Fruit fly (Drosophila melanogaster): ENCODE measurements around the gene regucalcin.

The regucalcin gene

dm6 chrX:12004395-12004768 lies 7.8 kb upstream of the regucalcin start (continued):
- TF ChIP-seq Ets96B (tag; optimal IDR thresholded peaks at IDR 0.05) (peak; percentile 46), CG8319 (GFP tag; optimal IDR thresholded peaks at IDR 0.05) (peak; percentile 43), Eip78C (GFP tag) (peak; percentile 88), Met (GFP tag; optimal IDR thresholded peaks at IDR 0.05) (peak; percentile 27), spab (GFP tag; optimal IDR thresholded peaks at IDR 0.05) (peak; percentile 75), pdm3 (GFP tag; optimal IDR thresholded peaks at IDR 0.05) (no peak), CG31627 (GFP tag; optimal IDR thresholded peaks at IDR 0.05) (peak; percentile 51), ss (GFP tag; optimal IDR thresholded peaks at IDR 0.05) (peak; percentile 55 to 56), CG10669 (GFP tag; optimal IDR thresholded peaks at IDR 0.05) (peak; percentile 71), Gug (GFP tag; IDR thresholded peaks at IDR 0.05) (peak; percentile 38; the same call in 1 of the 2 replicates), fd85E (GFP tag; optimal IDR thresholded peaks at IDR 0.05) (no peak), eg (GFP tag; IDR thresholded peaks at IDR 0.05) (peak; percentile 55; the same call in 2 of the 3 replicates), lz (GFP tag; optimal IDR thresholded peaks at IDR 0.05) (peak; percentile 16), Lpt (GFP tag; optimal IDR thresholded peaks at IDR 0.05) (peak; percentile 24), Ets21C (GFP tag; optimal IDR thresholded peaks at IDR 0.05) (no peak), esn (GFP tag; optimal IDR thresholded peaks at IDR 0.05) (peak; percentile 68), Hr39 (GFP tag; optimal IDR thresholded peaks at IDR 0.05) (peak; percentile 31), CG6163 (GFP tag; IDR thresholded peaks at IDR 0.05) (peak; percentile 67; the same call in 2 of the 3 replicates), CG11902 (GFP tag; optimal IDR thresholded peaks at IDR 0.05) (peak; percentile 54), CG6808 (GFP tag; optimal IDR thresholded peaks at IDR 0.05) (peak; percentile 81), vri (GFP tag; optimal IDR thresholded peaks at IDR 0.05) (no peak), net (GFP tag; optimal IDR thresholded peaks at IDR 0.05) (peak; percentile 75), topi (GFP tag; optimal IDR thresholded peaks at IDR 0.05) (peak; percentile 1), salr (GFP tag; optimal IDR thresholded peaks at IDR 0.05) (peak; percentile 32 to 84), CG10631 (GFP tag; optimal IDR thresholded peaks at IDR 0.05) (peak; percentile 69), CG16779 (tag; optimal IDR thresholded peaks at IDR 0.05) (peak; percentile 52), CG8632 (GFP tag; optimal IDR thresholded peaks at IDR 0.05) (peak; percentile 74), OdsH (GFP tag; optimal IDR thresholded peaks at IDR 0.05) (peak; percentile 74), CG3032 (tag; optimal IDR thresholded peaks at IDR 0.05) (peak; percentile 62), fd59A (GFP tag; optimal IDR thresholded peaks at IDR 0.05) (peak; percentile 73), dac (GFP tag; optimal IDR thresholded peaks at IDR 0.05) (peak; percentile 46), CG11762 (GFP tag; optimal IDR thresholded peaks at IDR 0.05; ENCODE audit: insufficient read depth) (peak; percentile 74), CG9139 (GFP tag; optimal IDR thresholded peaks at IDR 0.05) (peak; percentile 26), Hr38 (GFP tag; optimal IDR thresholded peaks at IDR 0.05) (no peak)

dm6 chrX:12006678-12007441 lies 5.3 kb upstream of the regucalcin start, which contains the start of gene CG1806:
Gene CG1806 (plus strand): TSS chrX:12007176.
- TF ChIP-seq topi (GFP tag; optimal IDR thresholded peaks at IDR 0.05) (peak; percentile 10), dac (GFP tag; optimal IDR thresholded peaks at IDR 0.05) (no peak), CG10631 (GFP tag; optimal IDR thresholded peaks at IDR 0.05) (no peak), CG34406 (GFP tag; optimal IDR thresholded peaks at IDR 0.05) (no peak), CG15336 (GFP tag; IDR thresholded peaks at IDR 0.05) (peak; percentile 68; the same call in 1 of the 2 replicates), CG3919 (GFP tag; optimal IDR thresholded peaks at IDR 0.05) (no peak), CG7368 (GFP tag; optimal IDR thresholded peaks at IDR 0.05) (no peak), Eip75B (GFP tag; optimal IDR thresholded peaks at IDR 0.05) (peak; percentile 36), CG3032 (tag; optimal IDR thresholded peaks at IDR 0.05) (peak; percentile 25), Met (GFP tag; optimal IDR thresholded peaks at IDR 0.05) (no peak), CG8319 (GFP tag; optimal IDR thresholded peaks at IDR 0.05) (no peak), CG9139 (GFP tag; optimal IDR thresholded peaks at IDR 0.05) (peak; percentile 47), Hr38 (GFP tag; optimal IDR thresholded peaks at IDR 0.05) (no peak), net (GFP tag; optimal IDR thresholded peaks at IDR 0.05) (peak; percentile 29), CG6163 (GFP tag; IDR thresholded peaks at IDR 0.05) (peak; percentile 75; the same call in 2 of the 3 replicates), OdsH (GFP tag; optimal IDR thresholded peaks at IDR 0.05) (no peak), fkh (GFP tag; optimal IDR thresholded peaks at IDR 0.05) (peak; percentile 11), esn (GFP tag; optimal IDR thresholded peaks at IDR 0.05) (peak; percentile 26), Eip93F (GFP tag; optimal IDR thresholded peaks at IDR 0.05) (no peak), salr (GFP tag; optimal IDR thresholded peaks at IDR 0.05) (peak in 1 of 2 experiments; percentile 37), Eip78C (GFP tag) (peak; percentile 82), CG1621 (tag; optimal IDR thresholded peaks at IDR 0.05) (no peak), CG4318 (GFP tag; optimal IDR thresholded peaks at IDR 0.05) (no peak), CG32006 (GFP tag; optimal IDR thresholded peaks at IDR 0.05) (peak; percentile 11), Hr39 (GFP tag; optimal IDR thresholded peaks at IDR 0.05) (no peak), CG6792 (GFP tag; optimal IDR thresholded peaks at IDR 0.05) (no peak), dsx (GFP tag; optimal IDR thresholded peaks at IDR 0.05; ENCODE audit: poor library complexity, severe bottlenecking) (peak; percentile 30), eg (GFP tag; IDR thresholded peaks at IDR 0.05) (peak; percentile 72), pdm3 (GFP tag; optimal IDR thresholded peaks at IDR 0.05) (peak; percentile 6)
